Worm (Caenorhabditis elegans) whole organism, L1 larva: ENCODE measurements around the gene slc-25A32.
A peak's percentile ranks its signal among the peaks of the same experiment; 100 is the strongest.

ENCODE experiments used
- C04F5.9 ChIP-seq: sonication (generic microtip); optimal IDR thresholded peaks from 2 replicates; lab custom pipeline; 2016; ENCODE audit warnings: missing genetic modification characterization, missing compliant biosample characterization
- F16B12.6 ChIP-seq: fragments of 150-350 bp; optimal IDR thresholded peaks from 2 replicates; lab custom pipeline; 2014; ENCODE audit warnings: missing biosample characterization, missing genetic modification characterization
- blmp-1 ChIP-seq: fragments of 150-350 bp; optimal IDR thresholded peaks from 2 replicates; lab custom pipeline; 2014; ENCODE audit warnings: missing biosample characterization, missing genetic modification characterization
- ceh-82 ChIP-seq, 3 experiments: fragments of 150-350 bp in 1 of 3; sonication (generic microtip) in 2 of 3; optimal IDR thresholded peaks; 2 replicates each; lab custom pipeline; 2014 to 2017; ENCODE audit warnings: missing biosample characterization in 3 of 3, missing genetic modification characterization in 3 of 3
- ceh-90 ChIP-seq: sonication (generic microtip); optimal IDR thresholded peaks from 2 replicates; lab custom pipeline; 2016; ENCODE audit warnings: missing genetic modification characterization, missing compliant biosample characterization
- ces-1 ChIP-seq: fragments of 150-350 bp; optimal IDR thresholded peaks from 2 replicates; lab custom pipeline; 2014; ENCODE audit warnings: missing biosample characterization, missing genetic modification reagents, missing genetic modification characterization
- efl-1 ChIP-seq, 4 experiments: fragments of 150-350 bp; optimal IDR thresholded peaks in 3 of 4; peaks in 1 of 4; 1 replicate in 1 of 4; 2 replicates in 3 of 4; lab custom pipeline; 2014; ENCODE audit warnings: missing biosample characterization in 2 of 4, missing genetic modification characterization in 2 of 4, missing genetic modification reagents in 2 of 4
- efl-3 ChIP-seq: fragments of 200-800 bp; sonication (Bioruptor generic); optimal IDR thresholded peaks from 2 replicates; lab custom pipeline; 2018; ENCODE audit warnings: mild to moderate bottlenecking, missing genetic modification characterization, missing compliant biosample characterization
- egl-13 ChIP-seq: sonication (generic microtip); optimal IDR thresholded peaks from 2 replicates; lab custom pipeline; 2016; ENCODE audit warnings: missing genotype, missing genetic modification reagents, missing genetic modification characterization, missing compliant biosample characterization
- elt-2 ChIP-seq: sonication (generic microtip); optimal IDR thresholded peaks from 2 replicates; lab custom pipeline; 2016; ENCODE audit warnings: missing genetic modification characterization, mild to moderate bottlenecking, inconsistent platforms, missing compliant biosample characterization, missing genetic modification reagents
- fkh-4 ChIP-seq: sonication (generic microtip); optimal IDR thresholded peaks from 2 replicates; lab custom pipeline; 2016; ENCODE audit warnings: missing compliant biosample characterization, missing genetic modification characterization, borderline replicate concordance
- hpl-2 ChIP-seq: fragments of 150-350 bp; optimal IDR thresholded peaks from 2 replicates; lab custom pipeline; 2014; ENCODE audit warnings: missing biosample characterization, missing genetic modification reagents, missing genetic modification characterization
- isw-1 ChIP-seq: fragments of 200-800 bp; sonication (Bioruptor generic); IDR thresholded peaks from 2 replicates; pipeline ENCODE4 v1.3.6; 2022; ENCODE audit warnings: missing genetic modification characterization, missing compliant biosample characterization
- lin-14 ChIP-seq: fragments of 200-800 bp; sonication (Bioruptor generic); optimal IDR thresholded peaks from 2 replicates; lab custom pipeline; 2018; ENCODE audit warnings: mild to moderate bottlenecking, missing genetic modification characterization, moderate library complexity, missing compliant biosample characterization
- lin-35 ChIP-seq, 2 experiments: fragments of 150-350 bp; optimal IDR thresholded peaks; 2 replicates each; lab custom pipeline; 2014; ENCODE audit warnings: missing biosample characterization in 2 of 2, missing genetic modification characterization in 2 of 2, missing genetic modification reagents in 2 of 2
- mab-9 ChIP-seq: fragments of 200-800 bp; sonication (Bioruptor generic); IDR thresholded peaks from 2 replicates; pipeline ENCODE4 v1.3.6; 2022; ENCODE audit warnings: missing genetic modification reagents, missing genetic modification characterization, missing compliant biosample characterization
- nhr-11 ChIP-seq: fragments of 150-350 bp; optimal IDR thresholded peaks from 2 replicates; lab custom pipeline; 2014; ENCODE audit warnings: missing biosample characterization, missing genetic modification characterization
- nhr-19 ChIP-seq: fragments of 200-800 bp; sonication (Bioruptor generic); conservative IDR thresholded peaks from 2 replicates; pipeline ENCODE4 v1.3.6; 2022; ENCODE audit warnings: missing genetic modification characterization, missing compliant biosample characterization
- nhr-20 ChIP-seq: sonication (generic microtip); optimal IDR thresholded peaks from 2 replicates; lab custom pipeline; 2016; ENCODE audit warnings: mild to moderate bottlenecking, missing genetic modification characterization, missing compliant biosample characterization
- nhr-28 ChIP-seq: fragments of 150-350 bp; optimal IDR thresholded peaks from 2 replicates; lab custom pipeline; 2014; ENCODE audit warnings: missing biosample characterization, missing genetic modification characterization
- nhr-47 ChIP-seq: sonication (generic microtip); optimal IDR thresholded peaks from 2 replicates; lab custom pipeline; 2016; ENCODE audit warnings: mild to moderate bottlenecking, missing genetic modification characterization, moderate library complexity, missing compliant biosample characterization
- nhr-71 ChIP-seq: sonication (generic microtip); optimal IDR thresholded peaks from 2 replicates; lab custom pipeline; 2016; ENCODE audit warnings: mild to moderate bottlenecking, missing genetic modification characterization, moderate library complexity, missing compliant biosample characterization
- nhr-77 ChIP-seq: fragments of 150-350 bp; optimal IDR thresholded peaks from 2 replicates; lab custom pipeline; 2014; ENCODE audit warnings: missing biosample characterization, missing genetic modification characterization
- rnt-1 ChIP-seq: sonication (generic microtip); optimal IDR thresholded peaks from 2 replicates; lab custom pipeline; 2016; ENCODE audit warnings: mild to moderate bottlenecking, missing genetic modification characterization, moderate library complexity, missing compliant biosample characterization
- skn-1 ChIP-seq: fragments of 150-350 bp; optimal IDR thresholded peaks from 2 replicates; lab custom pipeline; 2014; ENCODE audit warnings: missing biosample characterization, missing genetic modification characterization
- snpc-4 ChIP-seq: fragments of 150-350 bp; optimal IDR thresholded peaks from 2 replicates; lab custom pipeline; 2014; ENCODE audit warnings: missing biosample characterization, missing genetic modification characterization
- snu-23 ChIP-seq: sonication (generic microtip); optimal IDR thresholded peaks from 2 replicates; lab custom pipeline; 2016; ENCODE audit warnings: missing genetic modification characterization, missing compliant biosample characterization
- tbx-2 ChIP-seq: sonication (generic microtip); optimal IDR thresholded peaks from 2 replicates; lab custom pipeline; 2016; ENCODE audit warnings: missing genetic modification characterization, missing compliant biosample characterization
- unc-30 ChIP-seq: sonication (generic microtip); optimal IDR thresholded peaks from 2 replicates; lab custom pipeline; 2017; ENCODE audit warnings: missing biosample characterization, missing genetic modification characterization
- unc-62 ChIP-seq: fragments of 150-350 bp; optimal IDR thresholded peaks from 2 replicates; lab custom pipeline; 2014; ENCODE audit warnings: missing biosample characterization, missing genetic modification reagents, missing genetic modification characterization
- unc-86 ChIP-seq: sonication (generic microtip); optimal IDR thresholded peaks from 2 replicates; lab custom pipeline; 2016; ENCODE audit warnings: missing genetic modification characterization, missing compliant biosample characterization
- zag-1 ChIP-seq: fragments of 150-350 bp; optimal IDR thresholded peaks from 2 replicates; lab custom pipeline; 2014; ENCODE audit warnings: missing biosample characterization, missing genetic modification characterization
- zip-4 ChIP-seq: fragments of 200-800 bp; sonication (Bioruptor generic); optimal IDR thresholded peaks from 2 replicates; lab custom pipeline; 2018; ENCODE audit warnings: mild to moderate bottlenecking, missing genetic modification characterization, moderate library complexity, missing compliant biosample characterization

slc-25A32 gene

ce11 chrII:8230976-8231375, 45.1 kb upstream of the slc-25A32 start, which contains the start of gene M110.9:
TSS of gene M110.9 (plus strand) at chrII:8231276.
- no peak for TF ChIP-seq skn-1 (tag; lab: Kevin White, UChicago)
- no peak for TF ChIP-seq nhr-77 (tag; lab: Kevin White, UChicago)
- no peak for TF ChIP-seq nhr-11 (tag; lab: Kevin White, UChicago)
- no peak for TF ChIP-seq efl-1 (optimal IDR thresholded peaks at IDR 0.05; lab: Kevin White, UChicago)
- TF ChIP-seq efl-1 (GFP tag; optimal IDR thresholded peaks at IDR 0.05 in 1 of 2; lab: Kevin White, UChicago): no peak
- no peak for TF ChIP-seq ceh-90 (tag; lab: Kevin White, UChicago)
- no peak for TF ChIP-seq ces-1 (GFP tag; lab: Kevin White, UChicago)

- no peak for TF ChIP-seq egl-13 (tag; lab: Kevin White, UChicago)
- TF ChIP-seq tbx-2 (tag; lab: Kevin White, UChicago): no peak
- TF ChIP-seq isw-1 (GFP tag; lab: Robert Waterston, UW): no peak
- no peak for TF ChIP-seq unc-30 (tag; lab: Kevin White, UChicago)
Observed at ce11 chrII:8232489-8232888, 43.6 kb upstream of the slc-25A32 start, which contains the start of gene M110.7. TSS of gene M110.7 (plus strand) at chrII:8232789.

ce11 chrII:8238155-8238554, 37.9 kb upstream of the slc-25A32 start, which contains the start of gene nlp-5:
TSS of gene nlp-5 (plus strand) at chrII:8238455.
- TF ChIP-seq nhr-28: no peak
- no peak for TF ChIP-seq zag-1

- TF ChIP-seq F16B12.6 (tag; lab: Kevin White, UChicago): no peak
- no peak for TF ChIP-seq unc-62 (GFP tag; lab: Kevin White, UChicago)
- TF ChIP-seq nhr-47 (tag; lab: Kevin White, UChicago): no peak
- no peak for TF ChIP-seq blmp-1 (tag; lab: Kevin White, UChicago)
- TF ChIP-seq ceh-82 (tag; optimal IDR thresholded peaks at IDR 0.05; lab: Kevin White, UChicago): no peak
- no peak for TF ChIP-seq nhr-77 (tag; lab: Kevin White, UChicago)
- no peak for TF ChIP-seq nhr-19 (GFP tag; lab: Robert Waterston, UW)
- no peak for TF ChIP-seq hpl-2 (GFP tag; lab: Kevin White, UChicago)
- TF ChIP-seq nhr-71 (tag; lab: Kevin White, UChicago): no peak
Observed at ce11 chrII:8246476-8246875, 29.6 kb upstream of the slc-25A32 start, which contains the start of gene F35C11.3. TSS of gene F35C11.3 (plus strand) at chrII:8246776.

- TF ChIP-seq nhr-11 (tag; lab: Kevin White, UChicago) (no peak), unc-86 (no peak), snu-23 (no peak), rnt-1 (no peak), elt-2 (tag; lab: Kevin White, UChicago) (peak; percentile 60), snpc-4 (no peak), fkh-4 (tag; lab: Kevin White, UChicago) (no peak), efl-3 (GFP tag; lab: Kevin White, UChicago) (no peak), mab-9 (GFP tag; lab: Robert Waterston, UW) (no peak), lin-14 (GFP tag; lab: Kevin White, UChicago) (peak; percentile 1), nhr-20 (tag; lab: Kevin White, UChicago) (no peak), zip-4 (no peak), C04F5.9 (no peak), efl-1 (optimal IDR thresholded peaks at IDR 0.05; lab: Kevin White, UChicago) (no peak), efl-1 (GFP tag; optimal IDR thresholded peaks at IDR 0.05 in 1 of 2; lab: Kevin White, UChicago) (peak in 1 of 2 experiments; percentile 85), lin-35 (GFP tag; optimal IDR thresholded peaks at IDR 0.05; lab: Kevin White, UChicago) (peak in 1 of 2 experiments; percentile 17)
Observed at ce11 chrII:8248745-8249144, 27.4 kb upstream of the slc-25A32 start, which contains the start of the genes F35C11.2 and F35C11.4. TSS of gene F35C11.2 (minus strand) at chrII:8248834. TSS of gene F35C11.4 (plus strand) at chrII:8249004.
